Fruit fly (Drosophila melanogaster): ENCODE results near the gene pn.
A peak's percentile ranks its signal among the peaks of the same experiment; 100 is the strongest.

pn gene

dm6 chrX:2219899-2220298 is 38.9 kb downstream of the pn start (continued):
- TF ChIP-seq CG12219 (GFP tag; optimal IDR thresholded peaks at IDR 0.05) (no peak), zfh2 (GFP tag; optimal IDR thresholded peaks at IDR 0.05) (no peak), ase (GFP tag; IDR thresholded peaks at IDR 0.05) (no peak), tin (GFP tag; optimal IDR thresholded peaks at IDR 0.05) (no peak), BtbVII (GFP tag; optimal IDR thresholded peaks at IDR 0.05) (no peak), Blimp-1 (GFP tag; optimal IDR thresholded peaks at IDR 0.05) (peak; percentile 42), Ets65A (GFP tag) (no peak), CG3065 (GFP tag; optimal IDR thresholded peaks at IDR 0.05) (no peak), Sox102F (GFP tag; optimal IDR thresholded peaks at IDR 0.05) (peak; percentile 45), CG17328 (GFP tag; IDR thresholded peaks at IDR 0.05) (0 out of 2 replicates have a peak, but pooled peaks have one; percentile 21), Dad (GFP tag; optimal IDR thresholded peaks at IDR 0.05) (no peak), Hr51 (GFP tag; optimal IDR thresholded peaks at IDR 0.05) (no peak), crc (GFP tag; optimal IDR thresholded peaks at IDR 0.05) (no peak), PHDP (tag; optimal IDR thresholded peaks at IDR 0.05) (peak; percentile 6), ATbp (GFP tag; optimal IDR thresholded peaks at IDR 0.05) (peak; percentile 2), pita (GFP tag; optimal IDR thresholded peaks at IDR 0.05) (no peak), CG15696 (tag; optimal IDR thresholded peaks at IDR 0.05) (no peak), phol (tag; optimal IDR thresholded peaks at IDR 0.05) (peak; percentile 33), CG13624 (GFP tag; optimal IDR thresholded peaks at IDR 0.05) (no peak), sens (GFP tag) (peak; percentile 79), CG32772 (GFP tag; IDR thresholded peaks at IDR 0.05) (peak; percentile 8; the same call in 1 of the 2 replicates), en (GFP tag; optimal IDR thresholded peaks at IDR 0.05) (no peak), crp (GFP tag; optimal IDR thresholded peaks at IDR 0.05) (no peak), D (optimal IDR thresholded peaks at IDR 0.05) (no peak), D (GFP tag; optimal IDR thresholded peaks at IDR 0.05) (no peak)

dm6 chrX:2221598-2221997 is 40.6 kb downstream of the pn start:
- TF ChIP-seq CG33213 (GFP tag; optimal IDR thresholded peaks at IDR 0.05): no peak
- TF ChIP-seq chif (GFP tag; optimal IDR thresholded peaks at IDR 0.05): no peak
- peak; percentile 41 for TF ChIP-seq CG11504 (tag; optimal IDR thresholded peaks at IDR 0.05)
- no peak for TF ChIP-seq CG32532 (GFP tag; IDR thresholded peaks at IDR 0.05)
- peak; percentile 57 to 95 for TF ChIP-seq insv (GFP tag; optimal IDR thresholded peaks at IDR 0.05)
- TF ChIP-seq nerfin-1 (tag; optimal IDR thresholded peaks at IDR 0.05): no peak
- peak; percentile 61 for TF ChIP-seq Elba2 (GFP tag; optimal IDR thresholded peaks at IDR 0.05)
- no peak for TF ChIP-seq Deaf1 (tag; optimal IDR thresholded peaks at IDR 0.05)
- no peak for TF ChIP-seq CG13894 (tag; optimal IDR thresholded peaks at IDR 0.05)
- no peak for TF ChIP-seq CG6175 (GFP tag; IDR thresholded peaks at IDR 0.05)
- peak; percentile 18 for TF ChIP-seq zen (tag; optimal IDR thresholded peaks at IDR 0.05)

- TF ChIP-seq pnt (GFP tag; optimal IDR thresholded peaks at IDR 0.05) (peak; percentile 85), psq (GFP tag; optimal IDR thresholded peaks at IDR 0.05) (peak; percentile 88), tap (tag; optimal IDR thresholded peaks at IDR 0.05) (peak; percentile 82), sd (tag; optimal IDR thresholded peaks at IDR 0.05) (peak; percentile 40), CG17568 (GFP tag; optimal IDR thresholded peaks at IDR 0.05) (no peak), CG6791 (GFP tag; IDR thresholded peaks at IDR 0.05; ENCODE audit: partially characterized antibody) (peak; percentile 53; the same call in 1 of the 3 replicates), Hr39 (optimal IDR thresholded peaks at IDR 0.05) (no peak), Awh (GFP tag; IDR thresholded peaks at IDR 0.05) (peak; percentile 52; the same call in 1 of the 2 replicates), CG6175 (GFP tag; IDR thresholded peaks at IDR 0.05) (peak; percentile 77), gcm2 (GFP tag; optimal IDR thresholded peaks at IDR 0.05) (peak; percentile 60), D19B (GFP tag; optimal IDR thresholded peaks at IDR 0.05) (peak; percentile 84), C15 (GFP tag; IDR thresholded peaks at IDR 0.05) (0 out of 3 replicates have a peak, but pooled peaks have one; percentile 30), CG15514 (GFP tag; optimal IDR thresholded peaks at IDR 0.05) (peak; percentile 86), CG7745 (tag; optimal IDR thresholded peaks at IDR 0.05) (no peak), CkIIα-i1 (GFP tag; IDR thresholded peaks at IDR 0.05) (0 out of 2 replicates have a peak, but pooled peaks have one; percentile 46)
These were observed 41.3 kb downstream of the pn start, which contains the start of gene Vinc for dm6 chrX:2222181-2222790. Gene Vinc, minus strand, starts transcription at chrX:2222567.
